Fruit fly (Drosophila melanogaster): ENCODE data around the gene CG31365.

DNA sequence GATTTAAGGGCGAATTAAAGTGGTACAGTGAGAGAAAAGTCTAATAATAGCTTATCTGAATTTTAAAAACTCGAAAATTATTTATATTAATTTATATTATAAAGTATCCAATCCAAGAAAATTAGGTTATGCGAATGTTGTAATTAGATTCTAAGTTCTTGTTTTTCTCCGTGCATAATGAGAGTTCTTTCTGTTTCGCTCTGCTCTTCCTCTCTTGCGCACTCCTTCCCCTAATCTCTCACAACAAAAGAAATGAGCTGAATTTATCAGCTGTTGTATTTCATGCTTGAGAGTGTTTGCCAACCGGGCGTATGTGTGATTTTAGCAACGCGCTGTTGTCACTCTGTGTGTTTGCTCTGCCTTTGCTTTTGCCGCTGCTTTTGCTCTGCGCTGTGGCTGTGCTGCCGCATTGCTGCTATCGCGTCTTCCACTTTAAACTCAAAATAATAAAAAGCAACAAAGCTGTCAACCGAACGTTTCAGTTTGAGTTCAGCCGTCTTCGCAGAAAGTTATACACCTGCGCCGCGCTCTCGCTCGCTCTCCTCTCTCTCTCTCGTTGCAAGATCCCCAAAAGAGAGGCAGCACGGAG is 47.3 kb upstream of the CG31365 start, which contains the start of gene CG46310:
- TF ChIP-seq CG8301 (tag; optimal IDR thresholded peaks at IDR 0.05) (peak; percentile 68), gl (tag; optimal IDR thresholded peaks at IDR 0.05) (peak; percentile 42), D1 (tag; optimal IDR thresholded peaks at IDR 0.05) (peak; percentile 59), CG13204 (GFP tag; optimal IDR thresholded peaks at IDR 0.05) (peak; percentile 47), CG4496 (GFP tag; IDR thresholded peaks at IDR 0.05) (peak; percentile 89), Ets98B (GFP tag; IDR thresholded peaks at IDR 0.05) (peak; percentile 79), CG32121 (GFP tag; IDR thresholded peaks at IDR 0.05) (peak; percentile 87), CG34367 (tag; optimal IDR thresholded peaks at IDR 0.05) (no peak), CG15710 (tag; optimal IDR thresholded peaks at IDR 0.05) (peak; percentile 68), CG12605 (GFP tag; IDR thresholded peaks at IDR 0.05) (peak; percentile 83), CG14655 (GFP tag; optimal IDR thresholded peaks at IDR 0.05) (peak; percentile 77), Pif1A (GFP tag; optimal IDR thresholded peaks at IDR 0.05) (peak; percentile 76), CG10348 (GFP tag; IDR thresholded peaks at IDR 0.05) (no peak), Pif1B (GFP tag; optimal IDR thresholded peaks at IDR 0.05) (peak; percentile 62)

Data from whole organism, pupa.